Fruit fly (Drosophila melanogaster) whole organism, wandering third instar larva: ENCODE results near the gene Myc.

Experiments used
- Abd-B ChIP-seq: fragments of >200 bp; optimal IDR thresholded peaks from 2 replicates; lab custom pipeline; 2017; ENCODE audit warnings: missing biosample characterization, missing genetic modification characterization
- CG32264 ChIP-seq: fragments of 200-800 bp; sonication (Bioruptor generic); optimal IDR thresholded peaks from 2 replicates; lab custom pipeline; 2016; ENCODE audit warnings: missing biosample characterization, missing genetic modification characterization
- CrebA ChIP-seq: fragments of 200-800 bp; sonication (Bioruptor generic); optimal IDR thresholded peaks from 2 replicates; lab custom pipeline; 2016; ENCODE audit warnings: missing biosample characterization, mild to moderate bottlenecking, missing genetic modification characterization, borderline replicate concordance
- Dfd ChIP-seq: fragments of >200 bp; optimal IDR thresholded peaks from 2 replicates; lab custom pipeline; 2017; ENCODE audit warnings: missing biosample characterization, missing genetic modification characterization
- Dif ChIP-seq: fragments of 200-275, 200-300 bp; sonication (Bioruptor generic); optimal IDR thresholded peaks from 2 replicates; lab custom pipeline; 2018; ENCODE audit warnings: missing biosample characterization, missing genetic modification characterization; ENCODE audit not compliant: partially characterized antibody
- GATAd ChIP-seq: sonication (Bioruptor generic); optimal IDR thresholded peaks from 2 replicates; lab custom pipeline; 2016; ENCODE audit warnings: missing biosample characterization, missing genetic modification characterization
- HLH106 ChIP-seq: fragments of 200-800 bp; optimal IDR thresholded peaks from 3 replicates; lab custom pipeline; 2019; ENCODE audit warnings: missing biosample characterization, mild to moderate bottlenecking, missing genetic modification characterization, moderate library complexity
- Hnf4 ChIP-seq: fragments of 200-800 bp; sonication (Bioruptor generic); optimal IDR thresholded peaks from 2 replicates; lab custom pipeline; 2016; ENCODE audit warnings: missing biosample characterization, mild to moderate bottlenecking, missing genetic modification characterization
- Hr78 ChIP-seq: fragments of >200 bp; optimal IDR thresholded peaks from 2 replicates; lab custom pipeline; 2017; ENCODE audit warnings: missing biosample characterization, missing genetic modification characterization
- Hr83 ChIP-seq: fragments of 200-300 bp; sonication (Bioruptor generic); optimal IDR thresholded peaks from 2 replicates; lab custom pipeline; 2016; ENCODE audit warnings: missing biosample characterization, mild to moderate bottlenecking, missing genetic modification characterization, moderate library complexity; ENCODE audit not compliant: poor library complexity, severe bottlenecking
- Jra ChIP-seq: sonication (Bioruptor generic); optimal IDR thresholded peaks from 2 replicates; lab custom pipeline; 2016; ENCODE audit warnings: missing biosample characterization, missing genetic modification characterization
- Mio ChIP-seq: sonication (Bioruptor generic); optimal IDR thresholded peaks from 2 replicates; lab custom pipeline; 2016; ENCODE audit warnings: missing biosample characterization, missing genetic modification characterization
- Myc ChIP-seq: fragments of >200 bp; optimal IDR thresholded peaks from 2 replicates; lab custom pipeline; 2017
- N ChIP-seq: fragments of >200 bp; optimal IDR thresholded peaks from 2 replicates; lab custom pipeline; 2018; ENCODE audit warnings: missing biosample characterization, missing external identifiers, missing genetic modification characterization
- OdsH ChIP-seq: fragments of 200-800 bp; sonication (Bioruptor generic); optimal IDR thresholded peaks from 2 replicates; lab custom pipeline; 2016; ENCODE audit warnings: missing biosample characterization, mild to moderate bottlenecking, missing genetic modification characterization
- Rel ChIP-seq, 2 experiments: fragments of 200-800 bp; sonication (Bioruptor generic) in 1 of 2; optimal IDR thresholded peaks; 2 replicates in 1 of 2; 3 replicates in 1 of 2; lab custom pipeline; 2016 to 2019; ENCODE audit warnings: mild to moderate bottlenecking in 2 of 2, missing biosample characterization in 2 of 2, missing genetic modification characterization in 2 of 2, moderate library complexity in 1 of 2
- Sp1 ChIP-seq: fragments of 200-800 bp; sonication (Bioruptor generic); optimal IDR thresholded peaks from 3 replicates; lab custom pipeline; 2019; ENCODE audit warnings: missing biosample characterization, mild to moderate bottlenecking, missing genetic modification characterization, moderate library complexity
- Vsx2 ChIP-seq: fragments of 200-300, 225-300 bp; sonication (Bioruptor generic); optimal IDR thresholded peaks from 2 replicates; lab custom pipeline; 2018; ENCODE audit warnings: missing biosample characterization, missing genetic modification characterization; ENCODE audit not compliant: partially characterized antibody
- br ChIP-seq: fragments of 200-800 bp; sonication (Bioruptor generic); optimal IDR thresholded peaks from 2 replicates; lab custom pipeline; 2016; ENCODE audit warnings: missing biosample characterization, missing genetic modification characterization
- brk ChIP-seq: fragments of 200-800 bp; sonication (Bioruptor generic); optimal IDR thresholded peaks from 2 replicates; lab custom pipeline; 2016; ENCODE audit warnings: missing biosample characterization, mild to moderate bottlenecking, missing genetic modification characterization
- dl ChIP-seq, 2 experiments: fragments of 175-275, 200-275 bp in 1 of 2; fragments of 200-275 bp in 1 of 2; sonication (Bioruptor generic); optimal IDR thresholded peaks; lab custom pipeline; 2018; ENCODE audit warnings: mild to moderate bottlenecking in 2 of 2, missing biosample characterization in 2 of 2, missing genetic modification characterization in 2 of 2, moderate library complexity in 2 of 2; ENCODE audit not compliant: partially characterized antibody in 2 of 2, insufficient read depth in 1 of 2
- dmrt93B ChIP-seq: fragments of 200-800 bp; sonication (Bioruptor generic); optimal IDR thresholded peaks from 2 replicates; lab custom pipeline; 2018; ENCODE audit warnings: missing biosample characterization, mild to moderate bottlenecking, missing genetic modification characterization
- dsf ChIP-seq: sonication (Bioruptor generic); optimal IDR thresholded peaks from 2 replicates; lab custom pipeline; 2016; ENCODE audit warnings: missing biosample characterization, missing genetic modification characterization, borderline replicate concordance
- ey ChIP-seq: fragments of 200-800 bp; sonication (Bioruptor generic); optimal IDR thresholded peaks from 2 replicates; lab custom pipeline; 2016; ENCODE audit warnings: missing biosample characterization, missing genetic modification characterization
- foxo ChIP-seq, 2 experiments: fragments of 200-800 bp; sonication (Bioruptor generic); optimal IDR thresholded peaks; 2 replicates in 1 of 2; 3 replicates in 1 of 2; lab custom pipeline; 2016 to 2017; ENCODE audit warnings: missing biosample characterization in 2 of 2, missing genetic modification characterization in 2 of 2
- fru ChIP-seq: fragments of 200-800 bp; sonication (Bioruptor generic); optimal IDR thresholded peaks from 3 replicates; lab custom pipeline; 2016; ENCODE audit warnings: missing biosample characterization, mild to moderate bottlenecking, missing genetic modification characterization
- h ChIP-seq: fragments of 200-800 bp; sonication (Bioruptor generic); optimal IDR thresholded peaks from 3 replicates; lab custom pipeline; 2016; ENCODE audit warnings: missing biosample characterization, mild to moderate bottlenecking, missing genetic modification characterization
- jim ChIP-seq: fragments of 175-275, 200-325 bp; sonication (Bioruptor generic); optimal IDR thresholded peaks from 2 replicates; lab custom pipeline; 2016; ENCODE audit warnings: missing biosample characterization, mild to moderate bottlenecking, missing genetic modification characterization
- lola ChIP-seq: fragments of >200 bp; optimal IDR thresholded peaks from 2 replicates; lab custom pipeline; 2017; ENCODE audit warnings: missing biosample characterization, missing genetic modification characterization
- pan ChIP-seq: fragments of >200 bp; optimal IDR thresholded peaks from 2 replicates; lab custom pipeline; 2017
- psq ChIP-seq: fragments of 200-800 bp; sonication (Bioruptor generic); optimal IDR thresholded peaks from 3 replicates; lab custom pipeline; 2017; ENCODE audit warnings: missing biosample characterization, mild to moderate bottlenecking, missing genetic modification characterization, moderate library complexity
- rgr ChIP-seq: fragments of 200-800 bp; sonication (Bioruptor generic); optimal IDR thresholded peaks from 3 replicates; lab custom pipeline; 2016; ENCODE audit warnings: missing biosample characterization, mild to moderate bottlenecking, missing genetic modification characterization
- sage ChIP-seq: fragments of 200-800 bp; sonication (Bioruptor generic); optimal IDR thresholded peaks from 2 replicates; lab custom pipeline; 2016; ENCODE audit warnings: missing biosample characterization, mild to moderate bottlenecking, missing genetic modification characterization
- sv ChIP-seq: fragments of 200-800 bp; sonication (Bioruptor generic); optimal IDR thresholded peaks from 3 replicates; lab custom pipeline; 2016; ENCODE audit warnings: missing biosample characterization, missing genetic modification characterization
- usp ChIP-seq: fragments of >200 bp; optimal IDR thresholded peaks from 2 replicates; lab custom pipeline; 2017; ENCODE audit warnings: missing biosample characterization, missing genetic modification characterization
- woc ChIP-seq: sonication (Bioruptor generic); optimal IDR thresholded peaks from 2 replicates; lab custom pipeline; 2016; ENCODE audit warnings: missing biosample characterization, mild to moderate bottlenecking, missing genetic modification characterization

Gene Myc

dm6 chrX:3394144-3394543, 21.2 kb downstream of the Myc start:
- TF ChIP-seq ey (GFP tag; lab: Kevin White, UChicago): no peak
- TF ChIP-seq HLH106 (tag; lab: Kevin White, UChicago): no peak
- TF ChIP-seq psq (GFP tag; lab: Kevin White, UChicago): no peak
- no peak for TF ChIP-seq Hnf4 (GFP tag; lab: Kevin White, UChicago)

dm6 chrX:3396837-3397495, 24.0 kb downstream of the Myc start:
- no peak for TF ChIP-seq Sp1 (GFP tag; lab: Kevin White, UChicago)

DNA sequence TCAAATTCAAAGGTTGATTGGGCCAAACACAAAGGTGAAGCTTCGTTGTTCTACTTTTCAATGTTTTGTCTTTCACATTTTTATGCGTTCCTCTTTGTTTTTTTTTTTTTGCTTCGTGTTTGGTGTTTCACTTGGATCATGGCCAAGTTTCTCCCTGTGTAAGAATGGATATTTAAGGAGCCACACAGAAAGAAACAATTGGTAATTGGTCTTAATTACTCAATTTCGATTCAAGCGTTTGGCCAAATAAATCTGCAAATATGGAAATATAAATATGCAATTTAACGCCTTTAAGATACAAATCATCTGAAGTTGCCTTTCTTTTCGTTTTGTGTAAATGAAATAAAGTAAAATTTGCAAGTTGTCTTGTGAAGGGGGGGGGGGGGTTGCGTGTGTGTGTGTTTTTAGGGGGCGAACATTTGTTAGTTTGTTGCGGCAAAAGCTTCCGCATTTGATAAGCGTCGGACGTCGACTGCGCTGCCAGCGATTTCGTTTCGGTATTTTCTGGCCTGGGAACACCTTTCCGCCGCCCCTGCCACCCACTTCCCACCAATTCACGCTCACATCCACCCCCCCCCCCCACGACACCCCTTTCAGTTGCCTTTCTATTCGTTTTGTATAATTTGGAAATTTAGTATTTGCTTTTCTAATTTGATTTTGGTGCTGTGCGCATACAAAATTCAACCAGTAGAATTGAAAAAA, 25.8 kb downstream of the Myc start:
- TF ChIP-seq Dfd (GFP tag; lab: Kevin White, UChicago) (peak; percentile 36), ey (GFP tag; lab: Kevin White, UChicago) (no peak)

DNA sequence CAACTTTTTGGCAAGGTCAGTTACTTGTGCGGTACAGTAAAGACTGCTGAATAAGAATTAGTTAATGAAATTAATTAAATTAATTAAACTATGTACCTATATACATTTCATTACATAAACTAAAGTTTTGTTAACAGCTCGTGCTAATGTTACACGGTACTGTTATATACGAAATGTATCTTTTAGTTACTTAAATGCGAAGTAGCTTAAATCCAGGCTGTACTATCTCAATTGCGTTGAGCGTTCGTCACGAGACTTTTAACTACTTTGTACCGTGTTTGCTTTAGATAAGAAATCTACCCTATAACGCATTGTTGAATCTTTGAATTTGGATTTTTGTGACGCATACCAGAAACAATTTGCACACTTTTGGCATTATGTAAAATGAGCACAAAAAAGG, 26.3 kb downstream of the Myc start:
- TF ChIP-seq Dif (no peak), foxo (GFP tag; optimal IDR thresholded peaks at IDR 0.05; lab: Kevin White, UChicago) (peak in 1 of 2 experiments; percentile 38), Myc (lab: Kevin White, UChicago) (no peak), OdsH (GFP tag; lab: Kevin White, UChicago) (no peak)

DNA sequence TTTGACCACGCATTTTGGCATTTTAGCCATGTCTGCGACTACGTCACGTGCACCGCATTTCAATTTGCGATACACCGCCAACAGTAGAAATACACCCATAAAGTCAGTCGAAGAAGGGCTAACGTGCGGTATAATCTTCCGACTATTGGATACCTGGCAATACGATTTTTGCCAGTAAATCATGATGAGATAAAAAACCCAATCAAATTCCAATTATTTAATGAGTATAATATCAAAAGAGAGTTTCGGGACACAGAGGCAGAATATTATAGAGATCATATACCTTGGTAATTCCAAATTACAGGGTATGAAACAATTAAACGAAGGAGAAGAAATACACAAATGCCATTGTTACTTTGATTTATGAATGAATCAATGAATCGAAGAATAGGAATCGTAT, 30.5 kb downstream of the Myc start:
- TF ChIP-seq Vsx2 (GFP tag; lab: Kevin White, UChicago) (no peak), Hr78 (GFP tag; lab: Kevin White, UChicago) (no peak), Hr83 (GFP tag; lab: Kevin White, UChicago) (no peak), ey (GFP tag; lab: Kevin White, UChicago) (peak; percentile 3), foxo (GFP tag; optimal IDR thresholded peaks at IDR 0.05; lab: Kevin White, UChicago) (peak in 1 of 2 experiments; percentile 30), dl (GFP tag; optimal IDR thresholded peaks at IDR 0.05; lab: Kevin White, UChicago; ENCODE audit: insufficient read depth in 1 of 2, partially characterized antibody in 2 of 2) (no peak), Dif (no peak), usp (GFP tag; lab: Kevin White, UChicago) (no peak), lola (GFP tag; lab: Kevin White, UChicago) (no peak), CG32264 (GFP tag; lab: Kevin White, UChicago) (no peak), dmrt93B (GFP tag; lab: Kevin White, UChicago) (no peak), rgr (no peak), Jra (no peak), h (GFP tag; lab: Kevin White, UChicago) (peak; percentile 31), OdsH (GFP tag; lab: Kevin White, UChicago) (peak; percentile 15), HLH106 (tag; lab: Kevin White, UChicago) (peak; percentile 17), Mio (no peak), psq (GFP tag; lab: Kevin White, UChicago) (peak; percentile 12), sage (GFP tag; lab: Kevin White, UChicago) (no peak), jim (no peak), woc (GFP tag; lab: Kevin White, UChicago) (peak; percentile 18), CrebA (GFP tag; lab: Kevin White, UChicago) (no peak), dsf (GFP tag; lab: Kevin White, UChicago) (no peak), pan (lab: Kevin White, UChicago) (no peak), br (GFP tag; lab: Kevin White, UChicago) (no peak), Abd-B (no peak), fru (peak; percentile 24), N (GFP tag; lab: Kevin White, UChicago) (no peak), Rel (GFP tag; optimal IDR thresholded peaks at IDR 0.05; lab: Kevin White, UChicago) (no peak), Rel (tag; optimal IDR thresholded peaks at IDR 0.05; lab: Kevin White, UChicago) (no peak), GATAd (GFP tag; lab: Kevin White, UChicago) (no peak), sv (GFP tag; lab: Kevin White, UChicago) (no peak), brk (GFP tag; lab: Kevin White, UChicago) (no peak), Sp1 (GFP tag; lab: Kevin White, UChicago) (no peak)
